Fruit fly (Drosophila melanogaster): ENCODE measurements around the gene PTPMT1.

The PTPMT1 gene

DNA sequence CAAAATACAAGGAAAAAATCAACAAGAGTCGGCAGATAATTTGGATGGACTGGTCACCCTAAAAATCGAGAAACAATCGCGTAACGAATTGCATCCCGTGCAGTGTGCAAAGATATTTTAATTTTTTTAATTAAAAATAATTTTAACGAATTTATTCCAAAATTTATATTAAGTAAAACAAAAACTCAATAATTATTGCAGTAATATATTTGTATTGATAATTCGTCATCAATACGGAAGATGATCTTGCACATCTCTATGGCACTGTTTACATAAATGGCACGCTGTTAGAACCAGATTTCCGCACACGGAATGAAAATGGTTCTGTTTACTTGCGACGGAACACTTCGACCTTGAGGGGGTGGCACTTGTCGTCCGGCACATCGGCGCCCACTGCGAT lies 14.7 kb downstream of the PTPMT1 start, which contains the start of gene tst (continued):
- TF ChIP-seq CG2120 (GFP tag; optimal IDR thresholded peaks at IDR 0.05) = peak; percentile 85
- TF ChIP-seq tll (GFP tag; optimal IDR thresholded peaks at IDR 0.05) = peak in 1 of 2 experiments; percentile 30
- TF ChIP-seq amos (GFP tag; IDR thresholded peaks at IDR 0.05; ENCODE audit: partially characterized antibody) = no peak
- no peak for TF ChIP-seq CG1792 (GFP tag; optimal IDR thresholded peaks at IDR 0.05)
- peak; percentile 8 for TF ChIP-seq Hand (GFP tag; optimal IDR thresholded peaks at IDR 0.05)
- TF ChIP-seq CG12104 (GFP tag; optimal IDR thresholded peaks at IDR 0.05) = peak; percentile 88
- TF ChIP-seq bbx (GFP tag; IDR thresholded peaks at IDR 0.05; ENCODE audit: partially characterized antibody) = no peak
- no peak for TF ChIP-seq Opbp (GFP tag; IDR thresholded peaks at IDR 0.05; ENCODE audit: partially characterized antibody)
- TF ChIP-seq Meics (GFP tag; optimal IDR thresholded peaks at IDR 0.05) = peak; percentile 100
- TF ChIP-seq CG9727 (GFP tag; optimal IDR thresholded peaks at IDR 0.05) = peak; percentile 94
- TF ChIP-seq CG13287 (GFP tag; IDR thresholded peaks at IDR 0.05; ENCODE audit: partially characterized antibody) = peak; percentile 69
- no peak for TF ChIP-seq dm (GFP tag; optimal IDR thresholded peaks at IDR 0.05)
- peak; percentile 97 for TF ChIP-seq CG3726 (GFP tag; IDR thresholded peaks at IDR 0.05)
- peak; percentile 92 for TF ChIP-seq az2 (GFP tag; optimal IDR thresholded peaks at IDR 0.05)
- no peak for TF ChIP-seq ems (GFP tag; optimal IDR thresholded peaks at IDR 0.05)
- peak; percentile 36 for TF ChIP-seq MESR4 (GFP tag; optimal IDR thresholded peaks at IDR 0.05)
- TF ChIP-seq jigr1 (GFP tag; IDR thresholded peaks at IDR 0.05) = peak; percentile 92
- peak; percentile 84 for TF ChIP-seq CG16779 (GFP tag; IDR thresholded peaks at IDR 0.05)
- TF ChIP-seq gsb (GFP tag; IDR thresholded peaks at IDR 0.05) = peak; percentile 90
- TF ChIP-seq CG12155 (GFP tag; optimal IDR thresholded peaks at IDR 0.05) = peak; percentile 89
- peak; percentile 59; the same call in 1 of the 3 replicates for TF ChIP-seq z (GFP tag; IDR thresholded peaks at IDR 0.05)
- peak; percentile 72 for TF ChIP-seq CG30020 (tag; optimal IDR thresholded peaks at IDR 0.05)
- TF ChIP-seq CG11093 (GFP tag; IDR thresholded peaks at IDR 0.05) = peak; percentile 94
- TF ChIP-seq Dp (GFP tag; optimal IDR thresholded peaks at IDR 0.05) = peak; percentile 20
- peak; percentile 98 for TF ChIP-seq Rfx (GFP tag; IDR thresholded peaks at IDR 0.05)
- no peak for TF ChIP-seq CG1603 (tag; optimal IDR thresholded peaks at IDR 0.05)
- peak; percentile 78 for TF ChIP-seq CG18619 (GFP tag; optimal IDR thresholded peaks at IDR 0.05)
- TF ChIP-seq hth (optimal IDR thresholded peaks at IDR 0.05) = no peak
- TF ChIP-seq kni (GFP tag; optimal IDR thresholded peaks at IDR 0.05) = peak; percentile 7
- peak; percentile 42 for TF ChIP-seq hbn (GFP tag; IDR thresholded peaks at IDR 0.05; ENCODE audit: partially characterized antibody)
- peak; percentile 56 for TF ChIP-seq CG6654 (GFP tag; optimal IDR thresholded peaks at IDR 0.05)
- peak; percentile 76 for TF ChIP-seq E2f2 (GFP tag; IDR thresholded peaks at IDR 0.05)
- peak; percentile 97 for TF ChIP-seq CG7372 (GFP tag; IDR thresholded peaks at IDR 0.05)
- peak; percentile 96 for TF ChIP-seq CG10366 (GFP tag; IDR thresholded peaks at IDR 0.05)
- TF ChIP-seq lilli (GFP tag; optimal IDR thresholded peaks at IDR 0.05) = peak; percentile 84
- peak; percentile 98 for TF ChIP-seq tgo (GFP tag; IDR thresholded peaks at IDR 0.05)
- no peak for TF ChIP-seq sna (GFP tag; IDR thresholded peaks at IDR 0.05; ENCODE audit: partially characterized antibody)
- TF ChIP-seq al (GFP tag; IDR thresholded peaks at IDR 0.05) = peak; percentile 98
- peak; percentile 93 for TF ChIP-seq cas (GFP tag; IDR thresholded peaks at IDR 0.05)
- TF ChIP-seq run (tag; optimal IDR thresholded peaks at IDR 0.05) = peak; percentile 74
- peak; percentile 93 for TF ChIP-seq CG8924 (tag; optimal IDR thresholded peaks at IDR 0.05)
- TF ChIP-seq Dad (GFP tag; optimal IDR thresholded peaks at IDR 0.05) = peak; percentile 24
- no peak for TF ChIP-seq sr (GFP tag; IDR thresholded peaks at IDR 0.05)
- TF ChIP-seq ken (GFP tag; IDR thresholded peaks at IDR 0.05) = peak; percentile 95
- TF ChIP-seq CG10209 (GFP tag; optimal IDR thresholded peaks at IDR 0.05) = peak; percentile 92
- peak; percentile 97 for TF ChIP-seq CG3847 (GFP tag; IDR thresholded peaks at IDR 0.05)
- peak; percentile 93 for TF ChIP-seq CG7839 (tag; optimal IDR thresholded peaks at IDR 0.05)
- no peak for TF ChIP-seq CG3163 (GFP tag; optimal IDR thresholded peaks at IDR 0.05)
- TF ChIP-seq otp (GFP tag; IDR thresholded peaks at IDR 0.05) = peak; percentile 88; the same call in 2 of the 3 replicates
- no peak for TF ChIP-seq zf30C (GFP tag; optimal IDR thresholded peaks at IDR 0.05)
- peak; percentile 77 for TF ChIP-seq ewg (GFP tag; optimal IDR thresholded peaks at IDR 0.05)
